Fruit fly (Drosophila melanogaster): ENCODE measurements around the gene SA1.

SA1 gene

dm6 chr2L:6939698-6940097 lies 10.5 kb upstream of the SA1 start:
- TF ChIP-seq Sox15 (GFP tag; optimal IDR thresholded peaks at IDR 0.05) (no peak), Hr38 (GFP tag; optimal IDR thresholded peaks at IDR 0.05) (no peak), CG8319 (GFP tag; optimal IDR thresholded peaks at IDR 0.05) (no peak), spab (GFP tag; optimal IDR thresholded peaks at IDR 0.05) (no peak), Hr39 (GFP tag; optimal IDR thresholded peaks at IDR 0.05) (no peak), CG11902 (GFP tag; optimal IDR thresholded peaks at IDR 0.05) (no peak), CG11294 (GFP tag; IDR thresholded peaks at IDR 0.05) (no peak), fd59A (GFP tag; optimal IDR thresholded peaks at IDR 0.05) (no peak)

dm6 chr2L:6941731-6942130 lies 8.5 kb upstream of the SA1 start:
- TF ChIP-seq CG6163 (GFP tag; IDR thresholded peaks at IDR 0.05) (no peak), Eip75B (GFP tag; optimal IDR thresholded peaks at IDR 0.05) (no peak), dac (GFP tag; optimal IDR thresholded peaks at IDR 0.05) (no peak), CG16779 (tag; optimal IDR thresholded peaks at IDR 0.05) (no peak), Eip78C (GFP tag) (no peak), CG11762 (GFP tag; optimal IDR thresholded peaks at IDR 0.05; ENCODE audit: insufficient read depth) (no peak), Smox (GFP tag; optimal IDR thresholded peaks at IDR 0.05) (no peak), eg (GFP tag; IDR thresholded peaks at IDR 0.05) (no peak; the same call in 2 of the 3 replicates), achi (GFP tag; optimal IDR thresholded peaks at IDR 0.05) (no peak), CG3032 (tag; optimal IDR thresholded peaks at IDR 0.05) (no peak), CG6792 (GFP tag; optimal IDR thresholded peaks at IDR 0.05) (no peak), CG8119 (GFP tag; IDR thresholded peaks at IDR 0.05) (no peak), dsx (GFP tag; optimal IDR thresholded peaks at IDR 0.05; ENCODE audit: poor library complexity, severe bottlenecking) (no peak), Gug (GFP tag; IDR thresholded peaks at IDR 0.05) (no peak), fkh (GFP tag; optimal IDR thresholded peaks at IDR 0.05) (no peak)

DNA sequence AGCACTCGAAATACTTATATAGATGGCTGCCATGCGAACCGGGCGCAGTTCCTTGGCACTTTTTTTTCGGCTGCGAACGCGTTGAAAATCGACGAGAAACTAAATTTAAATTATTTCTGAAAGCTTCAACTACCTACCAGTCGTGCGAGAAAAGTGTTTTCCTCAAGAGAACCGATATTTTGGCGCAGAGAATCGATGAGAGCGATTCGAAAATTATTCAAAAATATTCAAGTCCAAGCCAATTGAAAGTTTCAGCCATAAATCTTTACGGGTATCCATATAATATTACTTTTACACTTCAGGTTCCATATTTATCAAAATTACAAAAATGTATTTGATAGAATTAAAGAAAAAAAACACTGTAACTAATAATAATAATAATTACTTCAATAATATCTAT lies 7.5 kb upstream of the SA1 start, which contains the start of gene CG18304:
Gene CG18304, minus strand, starts transcription at position 101 of the 400 bp plus-strand sequence.
- TF ChIP-seq spab (GFP tag; optimal IDR thresholded peaks at IDR 0.05) (no peak), fd85E (GFP tag; optimal IDR thresholded peaks at IDR 0.05) (no peak), Blimp-1 (GFP tag; optimal IDR thresholded peaks at IDR 0.05) (no peak), Lpt (GFP tag; optimal IDR thresholded peaks at IDR 0.05) (no peak), Sox14 (GFP tag; optimal IDR thresholded peaks at IDR 0.05) (no peak), vri (GFP tag; optimal IDR thresholded peaks at IDR 0.05) (no peak), Gug (GFP tag; IDR thresholded peaks at IDR 0.05) (no peak), CG32006 (GFP tag; optimal IDR thresholded peaks at IDR 0.05) (no peak), eg (GFP tag; IDR thresholded peaks at IDR 0.05) (no peak), acj6 (GFP tag; optimal IDR thresholded peaks at IDR 0.05) (no peak), Met (GFP tag; optimal IDR thresholded peaks at IDR 0.05) (no peak), CG11294 (GFP tag; IDR thresholded peaks at IDR 0.05) (no peak), CG4318 (GFP tag; optimal IDR thresholded peaks at IDR 0.05) (no peak), Hr4 (GFP tag; optimal IDR thresholded peaks at IDR 0.05) (no peak), CG15336 (GFP tag; IDR thresholded peaks at IDR 0.05) (no peak), CG11762 (GFP tag; optimal IDR thresholded peaks at IDR 0.05; ENCODE audit: insufficient read depth) (no peak), CG11902 (GFP tag; optimal IDR thresholded peaks at IDR 0.05) (no peak), CG10631 (GFP tag; optimal IDR thresholded peaks at IDR 0.05) (no peak), dsx (GFP tag; optimal IDR thresholded peaks at IDR 0.05; ENCODE audit: poor library complexity, severe bottlenecking) (no peak)

dm6 chr2L:6945088-6945487 lies 5.1 kb upstream of the SA1 start, which contains the start of gene Fgop2:
Gene Fgop2 (minus strand): TSS chr2L:6945289.
- TF ChIP-seq fkh (GFP tag; optimal IDR thresholded peaks at IDR 0.05) (no peak), achi (GFP tag; optimal IDR thresholded peaks at IDR 0.05) (peak; percentile 64), Sox14 (GFP tag; optimal IDR thresholded peaks at IDR 0.05) (peak; percentile 40), svp (GFP tag) (no peak), fd85E (GFP tag; optimal IDR thresholded peaks at IDR 0.05) (no peak), CG10631 (GFP tag; optimal IDR thresholded peaks at IDR 0.05) (no peak), Met (GFP tag; optimal IDR thresholded peaks at IDR 0.05) (no peak), CG3032 (tag; optimal IDR thresholded peaks at IDR 0.05) (no peak)
